Fruit fly (Drosophila melanogaster): Measurements from ENCODE around the gene CG13807.
A peak's percentile ranks its signal among the peaks of the same experiment; 100 is the strongest.

DNA sequence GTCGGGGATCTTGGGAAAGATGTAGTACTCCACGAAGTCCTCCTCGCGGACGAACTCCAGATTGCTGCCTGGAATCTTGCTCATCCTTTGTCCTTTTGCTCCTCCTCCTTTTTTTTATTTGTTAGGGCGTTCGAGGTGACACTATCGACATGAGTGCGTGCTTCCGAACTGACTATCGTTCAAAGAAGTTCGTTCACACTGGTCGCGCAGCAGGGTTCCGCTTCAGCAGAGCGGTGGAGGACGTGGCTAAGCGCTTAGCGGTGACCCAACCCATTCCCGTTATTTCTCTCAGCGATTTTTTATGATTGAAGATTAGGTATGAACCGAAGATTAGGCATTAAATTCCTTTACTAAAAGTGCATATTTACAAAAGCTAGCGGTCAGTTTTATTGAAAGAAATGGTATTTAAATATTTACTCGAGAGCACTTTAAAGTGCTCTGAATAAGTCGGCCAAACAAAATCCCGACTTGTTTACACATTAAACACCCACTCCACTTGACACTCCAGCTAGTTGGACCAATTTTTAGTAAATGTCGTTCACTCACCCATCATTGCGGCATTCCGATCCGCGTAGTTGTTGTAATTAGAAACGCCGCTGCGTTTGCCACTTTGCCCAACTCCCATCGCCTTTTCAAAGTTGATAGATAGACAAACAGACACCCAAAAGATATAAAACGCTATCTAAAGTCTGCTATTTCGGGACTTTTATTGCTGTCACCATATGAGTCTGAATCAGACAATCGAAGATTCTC lies 3.1 kb downstream of the CG13807 start, which contains the start of the genes ecd and CG13806:
- TF ChIP-seq CG14711 (tag; optimal IDR thresholded peaks at IDR 0.05), result no peak
- no peak for TF ChIP-seq Clk (GFP tag; optimal IDR thresholded peaks at IDR 0.05)
- TF ChIP-seq CG11617 (GFP tag; optimal IDR thresholded peaks at IDR 0.05), result no peak
- no peak for TF ChIP-seq cnc (optimal IDR thresholded peaks at IDR 0.05)
- TF ChIP-seq CG5204 (GFP tag; optimal IDR thresholded peaks at IDR 0.05), result no peak
- TF ChIP-seq CG1620 (GFP tag; optimal IDR thresholded peaks at IDR 0.05), result peak; percentile 30
- peak; percentile 22 for TF ChIP-seq CG7101 (tag; optimal IDR thresholded peaks at IDR 0.05)
- TF ChIP-seq CG7045 (GFP tag; optimal IDR thresholded peaks at IDR 0.05), result no peak
- TF ChIP-seq CG33017 (tag; optimal IDR thresholded peaks at IDR 0.05), result no peak
- TF ChIP-seq pad (GFP tag; optimal IDR thresholded peaks at IDR 0.05), result no peak
- no peak for TF ChIP-seq Crg-1 (GFP tag; optimal IDR thresholded peaks at IDR 0.05)
- peak; percentile 5 for TF ChIP-seq Hr96 (GFP tag; optimal IDR thresholded peaks at IDR 0.05)
